Fruit fly (Drosophila melanogaster): ENCODE data around the gene Rpt2.
A peak's percentile ranks its signal among the peaks of the same experiment; 100 is the strongest.

Rpt2 gene

dm6 chr3R:23939921-23940839, 8.8 kb upstream of the Rpt2 start (continued):
- peak; percentile 78 for TF ChIP-seq CG1647 (GFP tag; optimal IDR thresholded peaks at IDR 0.05)
- TF ChIP-seq Dref (GFP tag; IDR thresholded peaks at IDR 0.05), result no peak
- TF ChIP-seq ftz-f1 (GFP tag; optimal IDR thresholded peaks at IDR 0.05), result peak; percentile 70
- peak; percentile 72 for TF ChIP-seq vvl (GFP tag; IDR thresholded peaks at IDR 0.05)
- TF ChIP-seq CG1602 (GFP tag; optimal IDR thresholded peaks at IDR 0.05), result peak; percentile 84
- peak; percentile 63; the same call in 1 of the 2 replicates for TF ChIP-seq Nf-YA (GFP tag; IDR thresholded peaks at IDR 0.05)
- peak; percentile 61 for TF ChIP-seq scrt (GFP tag; optimal IDR thresholded peaks at IDR 0.05)
- TF ChIP-seq sc (optimal IDR thresholded peaks at IDR 0.05), result no peak
- TF ChIP-seq sc (GFP tag; optimal IDR thresholded peaks at IDR 0.05), result peak; percentile 88
- no peak for TF ChIP-seq unc-4 (GFP tag; IDR thresholded peaks at IDR 0.05; ENCODE audit: partially characterized antibody)
- no peak for TF ChIP-seq CG13287 (GFP tag; IDR thresholded peaks at IDR 0.05; ENCODE audit: partially characterized antibody)
- TF ChIP-seq dimm (GFP tag; IDR thresholded peaks at IDR 0.05), result no peak
- peak; percentile 89 for TF ChIP-seq ara (GFP tag; IDR thresholded peaks at IDR 0.05)
- TF ChIP-seq CG15601 (tag; optimal IDR thresholded peaks at IDR 0.05), result peak; percentile 96
- peak; percentile 86 for TF ChIP-seq ac (GFP tag; optimal IDR thresholded peaks at IDR 0.05)
- peak; percentile 77 for TF ChIP-seq gsb (GFP tag; IDR thresholded peaks at IDR 0.05)
- TF ChIP-seq Side (GFP tag; optimal IDR thresholded peaks at IDR 0.05), result peak; percentile 72
- 0 out of 2 replicates have a peak, but pooled peaks have one; percentile 7 for TF ChIP-seq gt (GFP tag; IDR thresholded peaks at IDR 0.05)
- peak; percentile 98 for TF ChIP-seq sens (GFP tag)
- peak; percentile 94 for TF ChIP-seq CG2202 (tag; optimal IDR thresholded peaks at IDR 0.05)
- no peak for TF ChIP-seq CG2199 (GFP tag; IDR thresholded peaks at IDR 0.05)
- TF ChIP-seq bbx (GFP tag; IDR thresholded peaks at IDR 0.05; ENCODE audit: partially characterized antibody), result no peak
- no peak for TF ChIP-seq Bgb (GFP tag; IDR thresholded peaks at IDR 0.05; ENCODE audit: partially characterized antibody)
- no peak for TF ChIP-seq dan (GFP tag; IDR thresholded peaks at IDR 0.05)
- TF ChIP-seq wdn (GFP tag; IDR thresholded peaks at IDR 0.05), result no peak
- TF ChIP-seq lab (GFP tag; optimal IDR thresholded peaks at IDR 0.05), result peak; percentile 93
- peak; percentile 72 for TF ChIP-seq stc (GFP tag; IDR thresholded peaks at IDR 0.05)
- peak; percentile 26 for TF ChIP-seq CG9797 (GFP tag; optimal IDR thresholded peaks at IDR 0.05)
- TF ChIP-seq CG14965 (GFP tag; optimal IDR thresholded peaks at IDR 0.05; ENCODE audit: borderline replicate concordance), result peak; percentile 43
- TF ChIP-seq Ets65A (GFP tag), result peak; percentile 71
- TF ChIP-seq gfzf (GFP tag; optimal IDR thresholded peaks at IDR 0.05), result no peak
- peak; percentile 57 for TF ChIP-seq kah (GFP tag; optimal IDR thresholded peaks at IDR 0.05)
- TF ChIP-seq tup (GFP tag; optimal IDR thresholded peaks at IDR 0.05), result peak; percentile 80
- TF ChIP-seq CG11398 (GFP tag; optimal IDR thresholded peaks at IDR 0.05), result peak; percentile 68
- no peak for TF ChIP-seq Ada2b (GFP tag; IDR thresholded peaks at IDR 0.05)
- TF ChIP-seq cad (GFP tag; optimal IDR thresholded peaks at IDR 0.05), result no peak
- TF ChIP-seq br (optimal IDR thresholded peaks at IDR 0.05), result no peak
- peak; percentile 60; the same call in 1 of the 3 replicates for TF ChIP-seq CG11093 (GFP tag; IDR thresholded peaks at IDR 0.05)
- no peak for TF ChIP-seq Sin3A (optimal IDR thresholded peaks at IDR 0.05)
- TF ChIP-seq cg (GFP tag; optimal IDR thresholded peaks at IDR 0.05), result peak; percentile 36

- peak; percentile 27 for TF ChIP-seq CG6854 (GFP tag; optimal IDR thresholded peaks at IDR 0.05)
- TF ChIP-seq CG12769 (tag; optimal IDR thresholded peaks at IDR 0.05), result peak; percentile 40
- TF ChIP-seq CG10431 (GFP tag; optimal IDR thresholded peaks at IDR 0.05), result peak; percentile 9
- peak; percentile 1 for TF ChIP-seq CG5180 (GFP tag; optimal IDR thresholded peaks at IDR 0.05)
- TF ChIP-seq amos (GFP tag; IDR thresholded peaks at IDR 0.05; ENCODE audit: partially characterized antibody), result no peak
- TF ChIP-seq Deaf1 (tag; optimal IDR thresholded peaks at IDR 0.05), result no peak
- TF ChIP-seq gem (tag; optimal IDR thresholded peaks at IDR 0.05), result no peak
- no peak for TF ChIP-seq HHEX (GFP tag; optimal IDR thresholded peaks at IDR 0.05)
- no peak for TF ChIP-seq seq (GFP tag; IDR thresholded peaks at IDR 0.05)
- TF ChIP-seq CG2199 (GFP tag; IDR thresholded peaks at IDR 0.05), result no peak
- peak; percentile 42 for TF ChIP-seq mirr (GFP tag; optimal IDR thresholded peaks at IDR 0.05)
- TF ChIP-seq sug (tag; optimal IDR thresholded peaks at IDR 0.05), result peak; percentile 62
These were observed 7.3 kb upstream of the Rpt2 start for dm6 chr3R:23938564-23939122.

All from whole organism, embryonic.